Fruit fly (Drosophila melanogaster): ENCODE data around the gene CG18628.

Gene CG18628

DNA sequence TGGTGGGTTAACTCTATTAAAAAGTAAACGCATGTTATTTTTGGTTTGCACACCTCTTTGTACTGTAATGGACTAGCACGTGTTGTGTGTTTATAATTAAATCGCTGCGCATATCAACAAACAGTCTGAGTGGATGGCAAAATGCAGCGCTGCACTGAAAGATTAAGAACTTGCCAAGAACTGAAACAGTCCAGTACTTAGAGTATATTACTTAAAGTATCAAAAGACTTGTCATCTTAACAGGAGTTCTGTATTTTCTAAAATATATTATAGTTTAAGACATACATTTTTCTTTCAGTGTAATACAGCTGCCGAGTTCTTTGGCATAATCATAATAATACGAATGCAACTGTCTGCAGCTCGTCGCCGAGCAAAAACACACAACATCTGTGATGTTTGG is 8.9 kb downstream of the CG18628 start (continued):
- TF ChIP-seq salr (GFP tag; optimal IDR thresholded peaks at IDR 0.05) (peak; percentile 39 to 50), Sox15 (GFP tag; optimal IDR thresholded peaks at IDR 0.05) (no peak), CG9139 (GFP tag; optimal IDR thresholded peaks at IDR 0.05) (no peak), CG8319 (GFP tag; optimal IDR thresholded peaks at IDR 0.05) (no peak), Ets96B (tag; optimal IDR thresholded peaks at IDR 0.05) (no peak), CG6854 (GFP tag; optimal IDR thresholded peaks at IDR 0.05) (no peak), Eip75B (GFP tag; optimal IDR thresholded peaks at IDR 0.05) (peak; percentile 41)

DNA sequence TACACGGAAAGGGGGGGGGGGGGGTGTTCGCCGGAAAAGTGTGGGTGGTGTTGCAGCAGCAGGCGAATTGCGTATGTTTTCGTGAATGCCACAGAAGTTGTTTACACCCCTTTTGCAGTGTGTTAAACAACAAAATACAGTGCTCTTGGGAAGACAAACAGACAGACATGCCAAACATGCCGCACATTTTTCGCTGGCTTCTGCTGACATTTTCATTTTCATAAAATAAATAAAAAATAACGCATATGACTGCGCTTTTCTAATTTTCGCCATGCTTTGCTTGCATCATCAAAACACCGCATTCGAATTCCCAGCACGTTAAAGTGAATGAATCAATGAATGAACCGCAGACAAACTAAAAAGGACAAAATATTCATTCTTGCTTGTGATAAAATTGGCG is 11.7 kb downstream of the CG18628 start:
- no peak for TF ChIP-seq topi (GFP tag; optimal IDR thresholded peaks at IDR 0.05)

DNA sequence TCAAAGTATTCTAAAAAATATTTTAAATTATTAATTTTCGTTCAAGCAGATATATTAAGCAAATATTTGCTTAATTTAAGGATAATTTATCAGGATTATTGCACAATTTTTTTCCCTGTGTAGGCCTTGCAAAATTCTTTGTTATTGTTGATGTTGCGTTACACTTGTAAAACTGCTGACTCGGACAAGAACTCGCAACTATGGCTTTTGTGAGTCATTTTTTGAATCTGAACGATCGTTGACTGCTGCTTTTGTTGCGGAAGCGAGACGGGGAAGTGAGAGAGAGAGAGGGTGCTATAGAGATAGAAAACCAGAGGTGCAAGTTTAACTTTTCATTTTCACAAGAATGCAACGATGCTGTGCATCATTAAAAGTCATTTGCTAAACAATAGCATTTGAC is 12.9 kb downstream of the CG18628 start:
- no peak for TF ChIP-seq fkh (GFP tag; optimal IDR thresholded peaks at IDR 0.05)
- TF ChIP-seq topi (GFP tag; optimal IDR thresholded peaks at IDR 0.05) = no peak
- no peak for TF ChIP-seq svp (GFP tag)
- no peak for TF ChIP-seq lz (GFP tag; optimal IDR thresholded peaks at IDR 0.05)
- TF ChIP-seq esn (GFP tag; optimal IDR thresholded peaks at IDR 0.05) = no peak
- TF ChIP-seq Met (GFP tag; optimal IDR thresholded peaks at IDR 0.05) = no peak
- no peak for TF ChIP-seq vri (GFP tag; optimal IDR thresholded peaks at IDR 0.05)
- TF ChIP-seq Sox14 (GFP tag; optimal IDR thresholded peaks at IDR 0.05) = peak; percentile 64
- TF ChIP-seq OdsH (GFP tag; optimal IDR thresholded peaks at IDR 0.05) = no peak
- no peak for TF ChIP-seq Ets21C (GFP tag; optimal IDR thresholded peaks at IDR 0.05)
- no peak for TF ChIP-seq CG11902 (GFP tag; optimal IDR thresholded peaks at IDR 0.05)
- TF ChIP-seq CG10669 (GFP tag; optimal IDR thresholded peaks at IDR 0.05) = peak; percentile 2
- no peak for TF ChIP-seq achi (GFP tag; optimal IDR thresholded peaks at IDR 0.05)
- TF ChIP-seq fd59A (GFP tag; optimal IDR thresholded peaks at IDR 0.05) = no peak
- no peak for TF ChIP-seq CG1621 (tag; optimal IDR thresholded peaks at IDR 0.05)
- no peak for TF ChIP-seq CG32006 (GFP tag; optimal IDR thresholded peaks at IDR 0.05)
- no peak for TF ChIP-seq net (GFP tag; optimal IDR thresholded peaks at IDR 0.05)
- no peak for TF ChIP-seq CG10631 (GFP tag; optimal IDR thresholded peaks at IDR 0.05)
- TF ChIP-seq CG9139 (GFP tag; optimal IDR thresholded peaks at IDR 0.05) = no peak
- no peak for TF ChIP-seq CG8632 (GFP tag; optimal IDR thresholded peaks at IDR 0.05)
- TF ChIP-seq cyc (GFP tag; optimal IDR thresholded peaks at IDR 0.05) = no peak
- no peak for TF ChIP-seq CG15336 (GFP tag; IDR thresholded peaks at IDR 0.05)
- TF ChIP-seq acj6 (GFP tag; optimal IDR thresholded peaks at IDR 0.05) = no peak
- TF ChIP-seq spab (GFP tag; optimal IDR thresholded peaks at IDR 0.05) = no peak
- peak; percentile 27; the same call in 2 of the 3 replicates for TF ChIP-seq CG6163 (GFP tag; IDR thresholded peaks at IDR 0.05)
- TF ChIP-seq eg (GFP tag; IDR thresholded peaks at IDR 0.05) = 0 out of 3 replicates have a peak, but pooled peaks have one; percentile 6
- no peak for TF ChIP-seq CG6854 (GFP tag; optimal IDR thresholded peaks at IDR 0.05)
- no peak for TF ChIP-seq CG8119 (GFP tag; IDR thresholded peaks at IDR 0.05)
- TF ChIP-seq Eip78C (GFP tag) = no peak
- no peak for TF ChIP-seq Sox15 (GFP tag; optimal IDR thresholded peaks at IDR 0.05)

DNA sequence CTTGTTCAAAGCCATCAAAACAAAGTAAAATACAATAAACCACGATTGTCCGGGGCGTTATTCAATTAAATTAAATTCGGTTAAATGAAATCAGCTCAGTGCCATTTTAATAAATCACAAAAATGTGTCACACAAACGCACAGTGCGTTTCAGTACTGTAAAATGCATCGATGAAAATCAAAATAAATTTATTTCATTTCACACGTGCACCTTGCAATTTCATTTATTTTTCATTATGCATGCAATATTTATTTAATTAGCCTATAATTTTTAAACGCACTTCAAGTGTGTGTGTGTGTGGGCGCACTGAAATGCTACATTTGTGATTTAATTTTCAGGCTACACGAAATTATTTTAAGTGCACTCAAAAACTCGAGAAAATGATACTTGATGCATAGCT is 14.9 kb downstream of the CG18628 start:
- TF ChIP-seq Sox102F (GFP tag; optimal IDR thresholded peaks at IDR 0.05) (no peak), Eip93F (GFP tag; optimal IDR thresholded peaks at IDR 0.05) (no peak), CG6163 (GFP tag; IDR thresholded peaks at IDR 0.05) (0 out of 3 replicates have a peak, but pooled peaks have one; percentile 10), Eip78C (GFP tag) (peak; percentile 29), fkh (GFP tag; optimal IDR thresholded peaks at IDR 0.05) (no peak), Lpt (GFP tag; optimal IDR thresholded peaks at IDR 0.05) (no peak), svp (GFP tag) (peak; percentile 38), CG32006 (GFP tag; optimal IDR thresholded peaks at IDR 0.05) (peak; percentile 9), Gug (GFP tag; IDR thresholded peaks at IDR 0.05) (no peak), CG31627 (GFP tag; optimal IDR thresholded peaks at IDR 0.05) (peak; percentile 8), dsx (GFP tag; optimal IDR thresholded peaks at IDR 0.05; ENCODE audit: poor library complexity, severe bottlenecking) (no peak)
